Fruit fly (Drosophila melanogaster) whole organism, prepupa: ENCODE measurements around the gene CG5160.

ENCODE experiments used
- CG8119 ChIP-seq: fragments of 200-800 bp; sonication (Bioruptor generic); IDR thresholded peaks from 3 replicates; pipeline ENCODE4 v1.3.6; 2022; ENCODE audit warnings: missing biosample characterization, missing genetic modification characterization
- CG8632 ChIP-seq: fragments of 200-800 bp; sonication (Bioruptor generic); optimal IDR thresholded peaks from 3 replicates; lab custom pipeline; 2016; ENCODE audit warnings: missing biosample characterization, missing genetic modification characterization
- Eip75B ChIP-seq: fragments of 200-800 bp; sonication (Bioruptor generic); optimal IDR thresholded peaks from 3 replicates; lab custom pipeline; 2016; ENCODE audit warnings: missing biosample characterization, missing genetic modification characterization
- Ets96B ChIP-seq: fragments of 200-800 bp; optimal IDR thresholded peaks from 2 replicates; lab custom pipeline; 2019; ENCODE audit warnings: missing biosample characterization, mild to moderate bottlenecking, missing genetic modification characterization, moderate library complexity
- Gug ChIP-seq: fragments of 200-800 bp; sonication (Bioruptor generic); IDR thresholded peaks from 2 replicates; pipeline ENCODE4 v1.3.6; 2022; ENCODE audit warnings: missing biosample characterization, missing genetic modification characterization
- cyc ChIP-seq: fragments of 200-800 bp; sonication (Bioruptor generic); optimal IDR thresholded peaks from 3 replicates; lab custom pipeline; 2016; ENCODE audit warnings: missing biosample characterization, missing genetic modification characterization
- eg ChIP-seq: fragments of 200-800 bp; sonication (Bioruptor generic); IDR thresholded peaks from 3 replicates; pipeline ENCODE4 v1.3.6; 2022; ENCODE audit warnings: missing biosample characterization, missing genetic modification characterization
- fkh ChIP-seq: fragments of 200-800 bp; sonication (Bioruptor generic); optimal IDR thresholded peaks from 3 replicates; lab custom pipeline; 2017; ENCODE audit warnings: missing biosample characterization, mild to moderate bottlenecking, missing genetic modification characterization, moderate library complexity

dm6 chr2L:7425690-7426056, 27.1 kb upstream of the CG5160 start:
- TF ChIP-seq fkh (GFP tag; lab: Kevin White, UChicago) (no peak), Eip75B (no peak), CG8119 (no peak), CG8632 (GFP tag; lab: Kevin White, UChicago) (no peak), cyc (GFP tag; lab: Kevin White, UChicago) (no peak), Ets96B (tag; lab: Kevin White, UChicago) (no peak), Gug (GFP tag; lab: Robert Waterston, UW) (no peak), eg (no peak)
